Worm (Caenorhabditis elegans): ENCODE data around the gene twk-35.

ce11 chrV:20871194-20871593 is 8.4 kb downstream of the twk-35 start:
- TF ChIP-seq cey-2 (tag; optimal IDR thresholded peaks at IDR 0.05; ENCODE audit: borderline replicate concordance, insufficient read depth) (no peak), ceh-82 (tag; optimal IDR thresholded peaks at IDR 0.05) (no peak), ztf-7 (tag; optimal IDR thresholded peaks at IDR 0.05) (no peak), tra-1 (GFP tag; IDR thresholded peaks at IDR 0.05) (no peak), nhr-28 (tag; optimal IDR thresholded peaks at IDR 0.05) (no peak), lsy-2 (tag; optimal IDR thresholded peaks at IDR 0.05) (no peak)

Data from whole organism, L4 larva.